Worm (Caenorhabditis elegans): ENCODE results near the gene C14C10.1.

The C14C10.1 gene

DNA sequence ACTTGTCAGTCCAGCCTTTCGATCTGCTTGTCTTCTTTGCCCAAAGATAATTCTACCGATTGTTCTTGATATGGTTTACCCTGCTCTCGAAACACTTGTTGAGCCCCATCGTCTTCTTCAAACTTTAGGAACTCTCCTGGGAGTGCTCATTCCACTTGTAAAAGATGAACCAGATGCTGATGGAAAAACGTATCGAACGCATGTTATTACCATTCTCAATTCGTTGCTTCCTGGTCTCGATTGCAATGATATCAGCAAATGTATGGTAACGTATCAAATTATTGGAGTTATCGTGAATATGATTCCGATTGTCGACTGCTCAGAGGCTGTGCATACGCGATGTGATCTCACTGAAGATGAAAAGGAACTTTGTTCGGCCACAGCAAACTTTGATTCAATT lies 13.7 kb downstream of the C14C10.1 start:
- TF ChIP-seq lin-13 (GFP tag; optimal IDR thresholded peaks at IDR 0.05), result no peak
- TF ChIP-seq aha-1 (tag), result peak; percentile 53
- no peak for TF ChIP-seq mdt-29 (GFP tag; IDR thresholded peaks at IDR 0.05)
- no peak for TF ChIP-seq unc-39 (tag; optimal IDR thresholded peaks at IDR 0.05)
- peak in 1 of 2 experiments; percentile 84 for TF ChIP-seq unc-62 (GFP tag; optimal IDR thresholded peaks at IDR 0.05 in 1 of 2)
- no peak for TF ChIP-seq unc-62 (tag; optimal IDR thresholded peaks at IDR 0.05)
- no peak for TF ChIP-seq madf-9 (GFP tag; conservative IDR thresholded peaks at IDR 0.05)
- TF ChIP-seq ZK337.2 (GFP tag; IDR thresholded peaks at IDR 0.05), result no peak
- no peak for TF ChIP-seq egl-43 (GFP tag; IDR thresholded peaks at IDR 0.05)
- no peak for TF ChIP-seq hlh-11 (tag; optimal IDR thresholded peaks at IDR 0.05)
- TF ChIP-seq daf-19 (GFP tag; conservative IDR thresholded peaks at IDR 0.05), result no peak

DNA sequence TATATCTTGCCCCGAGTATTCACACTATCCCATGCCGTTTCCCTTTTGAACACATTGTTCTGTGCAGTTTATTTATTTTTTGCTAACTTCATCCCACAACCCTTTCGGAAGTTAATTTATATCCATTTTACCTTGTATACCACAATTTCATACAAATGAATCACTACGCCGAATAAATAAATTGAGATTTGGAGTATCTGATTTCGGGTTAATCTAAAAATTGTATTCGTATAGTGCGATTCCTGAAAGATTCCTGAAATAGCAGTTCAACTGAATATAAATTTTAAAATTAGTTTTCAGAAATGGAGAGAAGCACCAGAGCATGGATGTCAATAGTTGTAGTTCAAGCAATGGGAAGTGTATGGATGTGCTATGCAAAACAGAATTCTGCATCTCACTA lies 19.0 kb downstream of the C14C10.1 start, which contains the start of gene erg-28:
Gene erg-28 (plus strand): TSS at position 301 of the 400 bp plus-strand sequence.
- TF ChIP-seq lin-15B (tag; optimal IDR thresholded peaks at IDR 0.05) (no peak), rbr-2 (tag; optimal IDR thresholded peaks at IDR 0.05) (no peak), ZK546.5 (tag; optimal IDR thresholded peaks at IDR 0.05) (no peak), ceh-82 (tag; optimal IDR thresholded peaks at IDR 0.05) (no peak), daf-12 (tag; optimal IDR thresholded peaks at IDR 0.05) (no peak), set-16 (GFP tag; IDR thresholded peaks at IDR 0.05) (no peak), hif-1 (tag; optimal IDR thresholded peaks at IDR 0.05) (no peak), T26A8.4 (GFP tag; IDR thresholded peaks at IDR 0.05) (no peak), skn-1 (tag; optimal IDR thresholded peaks at IDR 0.05) (no peak), F10B5.3 (tag; optimal IDR thresholded peaks at IDR 0.05) (no peak), mdt-29 (GFP tag; IDR thresholded peaks at IDR 0.05) (no peak), zag-1 (tag; optimal IDR thresholded peaks at IDR 0.05) (no peak), spr-3 (GFP tag; optimal IDR thresholded peaks at IDR 0.05) (no peak)

DNA sequence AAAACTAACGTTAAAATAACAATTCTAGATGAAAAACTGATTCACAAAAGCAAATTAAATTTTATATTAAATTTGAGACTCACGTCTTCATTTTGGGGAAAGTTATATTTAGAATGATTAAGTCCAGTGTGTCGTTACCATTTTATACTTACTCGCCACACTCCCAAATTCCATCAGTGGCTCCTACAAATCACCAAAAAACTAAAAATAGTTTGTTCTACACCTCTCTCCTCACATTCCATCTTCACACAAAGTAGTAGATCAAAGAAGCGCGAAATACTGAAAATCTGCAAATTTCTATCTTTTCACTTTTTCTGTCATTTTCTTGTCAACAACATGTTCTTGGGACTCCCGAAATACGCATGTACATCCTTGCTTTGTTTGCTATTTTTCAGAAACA lies 20.7 kb downstream of the C14C10.1 start, which contains the start of gene ZC116.5:
Gene ZC116.5 (minus strand): TSS at position 101 of the 400 bp plus-strand sequence.
- TF ChIP-seq zfp-3 (GFP tag; conservative IDR thresholded peaks at IDR 0.05), result no peak
- no peak for TF ChIP-seq ztf-11 (tag; optimal IDR thresholded peaks at IDR 0.05)
- no peak for TF ChIP-seq pqm-1 (tag; optimal IDR thresholded peaks at IDR 0.05)
- no peak for TF ChIP-seq pha-4 (GFP tag; IDR thresholded peaks at IDR 0.05)
- TF ChIP-seq pha-4 (tag; optimal IDR thresholded peaks at IDR 0.05), result no peak
- no peak for TF ChIP-seq nhr-237 (tag; optimal IDR thresholded peaks at IDR 0.05)
- TF ChIP-seq tag-97 (GFP tag; IDR thresholded peaks at IDR 0.05), result no peak
- TF ChIP-seq daf-12 (tag; optimal IDR thresholded peaks at IDR 0.05), result no peak
- no peak for TF ChIP-seq hlh-11 (tag; optimal IDR thresholded peaks at IDR 0.05)
- TF ChIP-seq nhr-48 (tag; optimal IDR thresholded peaks at IDR 0.05), result no peak
- TF ChIP-seq aha-1 (tag), result no peak
- no peak for TF ChIP-seq Y5F2A.4 (GFP tag; optimal IDR thresholded peaks at IDR 0.05)
- no peak for TF ChIP-seq mep-1 (tag; optimal IDR thresholded peaks at IDR 0.05)
- TF ChIP-seq daf-19 (GFP tag; conservative IDR thresholded peaks at IDR 0.05), result no peak

DNA sequence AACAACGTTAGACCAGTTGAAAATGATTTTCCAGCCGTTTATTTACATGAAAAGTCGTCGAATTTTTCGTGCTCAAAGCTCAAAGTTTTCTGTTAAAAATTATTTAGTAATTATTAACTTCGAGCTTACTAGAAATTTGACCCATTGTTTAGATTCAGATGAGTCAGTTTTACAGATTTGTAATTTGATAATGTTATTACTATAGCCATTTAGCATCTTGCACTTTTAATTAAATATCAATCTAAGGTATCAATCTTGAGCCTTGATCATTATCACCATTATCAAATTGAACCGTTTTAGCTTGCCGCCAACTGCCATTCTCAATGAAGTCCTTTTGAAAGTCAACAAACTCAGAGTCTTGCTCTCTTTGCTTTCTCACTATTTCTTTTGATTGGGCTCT lies 21.4 kb downstream of the C14C10.1 start, which contains the start of gene ZC116.1:
Gene ZC116.1 (plus strand): TSS at position 301 of the 400 bp plus-strand sequence.
- TF ChIP-seq T20F7.1 (GFP tag; optimal IDR thresholded peaks at IDR 0.05) (no peak), hlh-30 (tag; optimal IDR thresholded peaks at IDR 0.05; ENCODE audit: insufficient read depth) (no peak), arid-1 (GFP tag; conservative IDR thresholded peaks at IDR 0.05) (no peak), madf-9 (GFP tag; conservative IDR thresholded peaks at IDR 0.05) (no peak), T26A8.4 (GFP tag; IDR thresholded peaks at IDR 0.05) (no peak), ZK546.5 (tag; optimal IDR thresholded peaks at IDR 0.05) (no peak), mep-1 (tag; optimal IDR thresholded peaks at IDR 0.05) (no peak), dve-1 (tag; optimal IDR thresholded peaks at IDR 0.05; ENCODE audit: insufficient read depth) (no peak), cey-2 (tag; optimal IDR thresholded peaks at IDR 0.05; ENCODE audit: borderline replicate concordance, insufficient read depth) (no peak), lin-39 (tag; optimal IDR thresholded peaks at IDR 0.05) (no peak)

Measured in whole organism, L4 larva.